Worm (Caenorhabditis elegans) whole organism, L1 larva: ENCODE measurements around the gene lite-1.

Experiments used
- C16A3.4 ChIP-seq: fragments of 150-350 bp; optimal IDR thresholded peaks from 2 replicates; lab custom pipeline; 2014; ENCODE audit warnings: missing biosample characterization, missing genetic modification characterization
- alr-1 ChIP-seq: fragments of 200-800 bp; sonication (Bioruptor generic); optimal IDR thresholded peaks from 2 replicates; lab custom pipeline; 2018; ENCODE audit warnings: borderline replicate concordance, mild to moderate bottlenecking, missing genetic modification characterization, missing compliant biosample characterization
- ama-1 ChIP-seq: fragments of 150-350 bp; optimal IDR thresholded peaks from 2 replicates; lab custom pipeline; 2014
- ceh-63 ChIP-seq: fragments of 200-800 bp; sonication (Bioruptor generic); optimal IDR thresholded peaks from 2 replicates; lab custom pipeline; 2018; ENCODE audit warnings: mild to moderate bottlenecking, missing genetic modification characterization, missing compliant biosample characterization
- ceh-8 ChIP-seq: fragments of 200-800 bp; sonication (Bioruptor generic); optimal IDR thresholded peaks from 2 replicates; lab custom pipeline; 2018; ENCODE audit warnings: mild to moderate bottlenecking, missing genetic modification characterization, moderate library complexity, missing compliant biosample characterization
- ceh-88 ChIP-seq: fragments of 200-800 bp; sonication (Bioruptor generic); IDR thresholded peaks from 2 replicates; pipeline ENCODE4 v1.3.6; 2022; ENCODE audit warnings: missing genetic modification characterization, missing compliant biosample characterization
- ceh-90 ChIP-seq: sonication (generic microtip); optimal IDR thresholded peaks from 2 replicates; lab custom pipeline; 2016; ENCODE audit warnings: missing genetic modification characterization, missing compliant biosample characterization
- dpl-1 ChIP-seq, 3 experiments: fragments of 150-350 bp in 2 of 3; sonication (generic microtip) in 1 of 3; optimal IDR thresholded peaks; 2 replicates each; lab custom pipeline; 2014 to 2017; ENCODE audit warnings: missing biosample characterization in 3 of 3, missing genetic modification characterization in 3 of 3, missing genetic modification reagents in 3 of 3
- dsc-1 ChIP-seq: sonication (generic microtip); optimal IDR thresholded peaks from 2 replicates; lab custom pipeline; 2016; ENCODE audit warnings: mild to moderate bottlenecking, missing genetic modification characterization, missing compliant biosample characterization
- efl-1 ChIP-seq, 4 experiments: fragments of 150-350 bp; optimal IDR thresholded peaks in 3 of 4; peaks in 1 of 4; 1 replicate in 1 of 4; 2 replicates in 3 of 4; lab custom pipeline; 2014; ENCODE audit warnings: missing biosample characterization in 2 of 4, missing genetic modification characterization in 2 of 4, missing genetic modification reagents in 2 of 4
- efl-3 ChIP-seq: fragments of 200-800 bp; sonication (Bioruptor generic); optimal IDR thresholded peaks from 2 replicates; lab custom pipeline; 2018; ENCODE audit warnings: mild to moderate bottlenecking, missing genetic modification characterization, missing compliant biosample characterization
- elt-2 ChIP-seq: sonication (generic microtip); optimal IDR thresholded peaks from 2 replicates; lab custom pipeline; 2016; ENCODE audit warnings: missing genetic modification characterization, mild to moderate bottlenecking, inconsistent platforms, missing compliant biosample characterization, missing genetic modification reagents
- elt-3 ChIP-seq, 6 experiments: fragments of 150-350 bp in 1 of 6; sonication (generic microtip); optimal IDR thresholded peaks; 2 replicates each; lab custom pipeline; 2017 to 2018; ENCODE audit warnings: missing biosample characterization in 6 of 6, missing genetic modification characterization in 6 of 6, inconsistent platforms in 1 of 6
- fos-1 ChIP-seq: fragments of 150-350 bp; optimal IDR thresholded peaks from 2 replicates; lab custom pipeline; 2014; ENCODE audit warnings: missing biosample characterization, missing genetic modification characterization
- grh-1 ChIP-seq: fragments of 200-800 bp; sonication (Bioruptor generic); IDR thresholded peaks from 2 replicates; pipeline ENCODE4 v1.3.6; 2022; ENCODE audit warnings: missing genetic modification reagents, missing genetic modification characterization, missing compliant biosample characterization
- irx-1 ChIP-seq: sonication (generic microtip); optimal IDR thresholded peaks from 2 replicates; lab custom pipeline; 2016; ENCODE audit warnings: missing genetic modification characterization, missing compliant biosample characterization
- jun-1 ChIP-seq: fragments of 150-350 bp; optimal IDR thresholded peaks from 2 replicates; lab custom pipeline; 2014; ENCODE audit warnings: missing biosample characterization, missing genetic modification reagents, missing genetic modification characterization
- lin-13 ChIP-seq: fragments of 150-350 bp; optimal IDR thresholded peaks from 2 replicates; lab custom pipeline; 2014; ENCODE audit warnings: missing biosample characterization, missing genetic modification reagents, missing genetic modification characterization
- lin-14 ChIP-seq: fragments of 200-800 bp; sonication (Bioruptor generic); optimal IDR thresholded peaks from 2 replicates; lab custom pipeline; 2018; ENCODE audit warnings: mild to moderate bottlenecking, missing genetic modification characterization, moderate library complexity, missing compliant biosample characterization
- lin-15B ChIP-seq: fragments of 150-350 bp; sonication (generic microtip); optimal IDR thresholded peaks from 3 replicates; lab custom pipeline; 2014; ENCODE audit warnings: missing biosample characterization, missing genetic modification characterization
- lin-35 ChIP-seq, 2 experiments: fragments of 150-350 bp; optimal IDR thresholded peaks; 2 replicates each; lab custom pipeline; 2014; ENCODE audit warnings: missing biosample characterization in 2 of 2, missing genetic modification characterization in 2 of 2, missing genetic modification reagents in 2 of 2
- lsy-2 ChIP-seq, 2 experiments: fragments of 150-350 bp; optimal IDR thresholded peaks; 2 replicates each; lab custom pipeline; 2014; ENCODE audit warnings: missing biosample characterization in 2 of 2, missing genetic modification characterization in 2 of 2
- mab-9 ChIP-seq: fragments of 200-800 bp; sonication (Bioruptor generic); IDR thresholded peaks from 2 replicates; pipeline ENCODE4 v1.3.6; 2022; ENCODE audit warnings: missing genetic modification reagents, missing genetic modification characterization, missing compliant biosample characterization
- mdl-1 ChIP-seq, 2 experiments: fragments of 150-350 bp; optimal IDR thresholded peaks; 2 replicates each; lab custom pipeline; 2014 to 2017; ENCODE audit warnings: missing biosample characterization in 2 of 2, missing genetic modification characterization in 2 of 2, inconsistent platforms in 1 of 2
- mef-2 ChIP-seq: fragments of 150-350 bp; optimal IDR thresholded peaks from 2 replicates; lab custom pipeline; 2014; ENCODE audit warnings: missing biosample characterization, missing genetic modification characterization
- nhr-11 ChIP-seq: fragments of 150-350 bp; optimal IDR thresholded peaks from 2 replicates; lab custom pipeline; 2014; ENCODE audit warnings: missing biosample characterization, missing genetic modification characterization
- nhr-19 ChIP-seq: fragments of 200-800 bp; sonication (Bioruptor generic); conservative IDR thresholded peaks from 2 replicates; pipeline ENCODE4 v1.3.6; 2022; ENCODE audit warnings: missing genetic modification characterization, missing compliant biosample characterization
- nhr-237 ChIP-seq: fragments of 150-350 bp; optimal IDR thresholded peaks from 2 replicates; lab custom pipeline; 2014; ENCODE audit warnings: missing biosample characterization, missing genetic modification characterization
- nhr-28 ChIP-seq: fragments of 150-350 bp; optimal IDR thresholded peaks from 2 replicates; lab custom pipeline; 2014; ENCODE audit warnings: missing biosample characterization, missing genetic modification characterization
- nhr-47 ChIP-seq: sonication (generic microtip); optimal IDR thresholded peaks from 2 replicates; lab custom pipeline; 2016; ENCODE audit warnings: mild to moderate bottlenecking, missing genetic modification characterization, moderate library complexity, missing compliant biosample characterization
- nhr-71 ChIP-seq: sonication (generic microtip); optimal IDR thresholded peaks from 2 replicates; lab custom pipeline; 2016; ENCODE audit warnings: mild to moderate bottlenecking, missing genetic modification characterization, moderate library complexity, missing compliant biosample characterization
- nhr-77 ChIP-seq: fragments of 150-350 bp; optimal IDR thresholded peaks from 2 replicates; lab custom pipeline; 2014; ENCODE audit warnings: missing biosample characterization, missing genetic modification characterization
- nhr-85 ChIP-seq: sonication (generic microtip); peaks from one replicate; lab custom pipeline; 2016; ENCODE audit warnings: missing genetic modification characterization, inconsistent platforms, missing compliant biosample characterization
- nhr-90 ChIP-seq: sonication (generic microtip); optimal IDR thresholded peaks from 2 replicates; lab custom pipeline; 2016; ENCODE audit warnings: mild to moderate bottlenecking, missing genetic modification characterization, missing compliant biosample characterization; ENCODE audit not compliant: poor library complexity
- rnt-1 ChIP-seq: sonication (generic microtip); optimal IDR thresholded peaks from 2 replicates; lab custom pipeline; 2016; ENCODE audit warnings: mild to moderate bottlenecking, missing genetic modification characterization, moderate library complexity, missing compliant biosample characterization
- snpc-4 ChIP-seq: fragments of 150-350 bp; optimal IDR thresholded peaks from 2 replicates; lab custom pipeline; 2014; ENCODE audit warnings: missing biosample characterization, missing genetic modification characterization
- snu-23 ChIP-seq: sonication (generic microtip); optimal IDR thresholded peaks from 2 replicates; lab custom pipeline; 2016; ENCODE audit warnings: missing genetic modification characterization, missing compliant biosample characterization
- sox-4 ChIP-seq: sonication (generic microtip); optimal IDR thresholded peaks from 2 replicates; lab custom pipeline; 2016; ENCODE audit warnings: missing genetic modification characterization, missing compliant biosample characterization
- sptf-1 ChIP-seq: fragments of 150-350 bp; optimal IDR thresholded peaks from 2 replicates; lab custom pipeline; 2014; ENCODE audit warnings: missing biosample characterization, missing genetic modification characterization
- tbx-2 ChIP-seq: sonication (generic microtip); optimal IDR thresholded peaks from 2 replicates; lab custom pipeline; 2016; ENCODE audit warnings: missing genetic modification characterization, missing compliant biosample characterization
- tlp-1 ChIP-seq: fragments of 150-350 bp; optimal IDR thresholded peaks from 2 replicates; lab custom pipeline; 2014; ENCODE audit warnings: missing biosample characterization, missing genetic modification characterization
- unc-130 ChIP-seq: fragments of 150-350 bp; optimal IDR thresholded peaks from 2 replicates; lab custom pipeline; 2017; ENCODE audit warnings: missing biosample characterization, missing genetic modification characterization, inconsistent platforms
- xbp-1 ChIP-seq: sonication (generic microtip); optimal IDR thresholded peaks from 2 replicates; lab custom pipeline; 2016; ENCODE audit warnings: missing genetic modification characterization, missing compliant biosample characterization
- zag-1 ChIP-seq: fragments of 150-350 bp; optimal IDR thresholded peaks from 2 replicates; lab custom pipeline; 2014; ENCODE audit warnings: missing biosample characterization, missing genetic modification characterization
- zip-4 ChIP-seq: fragments of 200-800 bp; sonication (Bioruptor generic); optimal IDR thresholded peaks from 2 replicates; lab custom pipeline; 2018; ENCODE audit warnings: mild to moderate bottlenecking, missing genetic modification characterization, moderate library complexity, missing compliant biosample characterization
- ztf-4 ChIP-seq: fragments of 150-350 bp; optimal IDR thresholded peaks from 2 replicates; lab custom pipeline; 2014; ENCODE audit warnings: missing biosample characterization, missing genetic modification characterization

lite-1 gene

ce11 chrX:6206305-6206704 lies 24.3 kb downstream of the lite-1 start, which contains the start of gene mtp-18:
Gene mtp-18, minus strand, starts transcription at chrX:6206405.
- TF ChIP-seq nhr-28 (no peak), nhr-237 (tag; lab: Kevin White, UChicago) (no peak), nhr-85 (tag; lab: Kevin White, UChicago) (no peak), ceh-88 (GFP tag; lab: Robert Waterston, UW) (no peak), snu-23 (GFP tag; lab: Kevin White, UChicago) (no peak), sox-4 (tag; lab: Kevin White, UChicago) (no peak), ceh-90 (tag; lab: Kevin White, UChicago) (no peak), sptf-1 (tag; lab: Kevin White, UChicago) (no peak), lin-35 (GFP tag; optimal IDR thresholded peaks at IDR 0.05; lab: Kevin White, UChicago) (no peak), lin-13 (GFP tag; lab: Kevin White, UChicago) (no peak), efl-3 (GFP tag; lab: Kevin White, UChicago) (no peak), unc-130 (tag; lab: Kevin White, UChicago) (no peak), snpc-4 (tag; lab: Kevin White, UChicago) (no peak), nhr-77 (no peak), xbp-1 (no peak), zip-4 (no peak), lin-14 (no peak)

ce11 chrX:6205325-6205724 lies 25.2 kb downstream of the lite-1 start:
- TF ChIP-seq fos-1 = no peak
- TF ChIP-seq dpl-1 (GFP tag; optimal IDR thresholded peaks at IDR 0.05; lab: Kevin White, UChicago) = no peak
- no peak for TF ChIP-seq alr-1
- no peak for TF ChIP-seq lin-15B (tag; lab: Kevin White, UChicago)
- no peak for TF ChIP-seq mef-2 (tag; lab: Kevin White, UChicago)
- no peak for TF ChIP-seq elt-3 (tag; optimal IDR thresholded peaks at IDR 0.05; lab: Kevin White, UChicago)
- TF ChIP-seq snpc-4 (tag; lab: Kevin White, UChicago) = no peak
- no peak for TF ChIP-seq sptf-1 (tag; lab: Kevin White, UChicago)
- TF ChIP-seq nhr-237 (tag; lab: Kevin White, UChicago) = no peak
- no peak for TF ChIP-seq efl-1 (optimal IDR thresholded peaks at IDR 0.05; lab: Kevin White, UChicago)
- no peak for TF ChIP-seq efl-1 (GFP tag; optimal IDR thresholded peaks at IDR 0.05 in 1 of 2; lab: Kevin White, UChicago)
- TF ChIP-seq elt-2 (tag; lab: Kevin White, UChicago) = no peak
- TF ChIP-seq ceh-63 = no peak
- TF ChIP-seq tlp-1 (tag; lab: Kevin White, UChicago) = no peak

- TF ChIP-seq sptf-1 (tag; lab: Kevin White, UChicago) = no peak
- no peak for TF ChIP-seq lin-15B (tag; lab: Kevin White, UChicago)
- TF ChIP-seq xbp-1 = peak; percentile 72
- peak; percentile 40 for TF ChIP-seq grh-1 (GFP tag; lab: Robert Waterston, UW)
- peak; percentile 49 for TF ChIP-seq rnt-1 (tag; lab: Kevin White, UChicago)
- TF ChIP-seq snu-23 (GFP tag; lab: Kevin White, UChicago) = peak; percentile 91
- no peak for TF ChIP-seq ceh-8 (GFP tag; lab: Kevin White, UChicago)
- peak; percentile 69 for TF ChIP-seq nhr-90 (tag; lab: Kevin White, UChicago)
- peak in 1 of 2 experiments; percentile 16 for TF ChIP-seq lsy-2 (tag; optimal IDR thresholded peaks at IDR 0.05; lab: Kevin White, UChicago)
- no peak for TF ChIP-seq nhr-11
- TF ChIP-seq nhr-77 = peak; percentile 15
- TF ChIP-seq zag-1 (tag; lab: Kevin White, UChicago) = no peak
- TF ChIP-seq nhr-71 = peak; percentile 97
- peak; percentile 29 for TF ChIP-seq ztf-4 (tag; lab: Kevin White, UChicago)
- TF ChIP-seq ceh-90 (tag; lab: Kevin White, UChicago) = no peak
- TF ChIP-seq dpl-1 (GFP tag; optimal IDR thresholded peaks at IDR 0.05; lab: Kevin White, UChicago) = peak in 1 of 3 experiments; percentile 21
- TF ChIP-seq jun-1 (tag; lab: Kevin White, UChicago) = no peak
- TF ChIP-seq elt-3 (tag; optimal IDR thresholded peaks at IDR 0.05; lab: Kevin White, UChicago) = peak in 2 of 6 experiments; percentile 59 to 68
- peak; percentile 69 for TF ChIP-seq tbx-2
- TF ChIP-seq mab-9 = no peak
- peak; percentile 44 for TF ChIP-seq C16A3.4 (tag; lab: Kevin White, UChicago)
- TF ChIP-seq mdl-1 (tag; optimal IDR thresholded peaks at IDR 0.05; lab: Kevin White, UChicago) = peak in 1 of 2 experiments; percentile 69
- no peak for TF ChIP-seq efl-1 (optimal IDR thresholded peaks at IDR 0.05; lab: Kevin White, UChicago)
- peak in 1 of 2 experiments; percentile 84 for TF ChIP-seq efl-1 (GFP tag; optimal IDR thresholded peaks at IDR 0.05 in 1 of 2; lab: Kevin White, UChicago)
- no peak for TF ChIP-seq irx-1 (tag; lab: Kevin White, UChicago)
- TF ChIP-seq nhr-47 (tag; lab: Kevin White, UChicago) = peak; percentile 56
- peak; percentile 72 for TF ChIP-seq lin-14
- TF ChIP-seq unc-130 (tag; lab: Kevin White, UChicago) = peak; percentile 50
- peak in 1 of 2 experiments; percentile 68 for TF ChIP-seq lin-35 (GFP tag; optimal IDR thresholded peaks at IDR 0.05; lab: Kevin White, UChicago)
- TF ChIP-seq dsc-1 (tag; lab: Kevin White, UChicago) = no peak
- no peak for TF ChIP-seq ama-1 (lab: Kevin White, UChicago)
- no peak for TF ChIP-seq alr-1
- peak; percentile 82 for TF ChIP-seq nhr-85 (tag; lab: Kevin White, UChicago)
- TF ChIP-seq nhr-19 (GFP tag; lab: Robert Waterston, UW) = peak; percentile 97
These were observed 25.8 kb downstream of the lite-1 start, which contains the start of gene bca-1 for ce11 chrX:6204696-6205232. Gene bca-1, minus strand, starts transcription at chrX:6204746.
